Fruit fly (Drosophila melanogaster) whole organism, adult: ENCODE data around the gene mtg.
A peak's percentile ranks its signal among the peaks of the same experiment; 100 is the strongest.

Experiments used
- CG11617 ChIP-seq: fragments of 200-800 bp; sonication (Bioruptor generic); optimal IDR thresholded peaks from 2 replicates; lab custom pipeline; 2017; ENCODE audit warnings: mild to moderate bottlenecking, missing biosample characterization, missing genetic modification reagents, missing genetic modification characterization
- CG12768 ChIP-seq: fragments of 200-800 bp; sonication (Bioruptor generic); optimal IDR thresholded peaks from 2 replicates; lab custom pipeline; 2017; ENCODE audit warnings: missing biosample characterization, missing genetic modification characterization, mild to moderate bottlenecking, moderate library complexity, missing genetic modification reagents
- CG14711 ChIP-seq: fragments of 200-800 bp; sonication (Bioruptor generic); optimal IDR thresholded peaks from 2 replicates; lab custom pipeline; 2018; ENCODE audit warnings: missing biosample characterization, mild to moderate bottlenecking, missing genetic modification characterization, moderate library complexity
- CG1620 ChIP-seq: fragments of 200-800 bp; sonication (Bioruptor generic); optimal IDR thresholded peaks from 2 replicates; lab custom pipeline; 2016; ENCODE audit warnings: missing biosample characterization, missing genetic modification characterization
- CG33017 ChIP-seq: fragments of 200-800 bp; sonication (Bioruptor generic); optimal IDR thresholded peaks from 2 replicates; lab custom pipeline; 2018; ENCODE audit warnings: missing biosample characterization, mild to moderate bottlenecking, missing genetic modification characterization, moderate library complexity
- CG5204 ChIP-seq: fragments of 200-800 bp; sonication (Bioruptor generic); optimal IDR thresholded peaks from 2 replicates; lab custom pipeline; 2016; ENCODE audit warnings: missing biosample characterization, missing genetic modification characterization
- CG7045 ChIP-seq: fragments of 200-800 bp; sonication (Bioruptor generic); optimal IDR thresholded peaks from 2 replicates; lab custom pipeline; 2017; ENCODE audit warnings: missing biosample characterization, mild to moderate bottlenecking, missing genetic modification characterization
- CG7101 ChIP-seq: fragments of 200-800 bp; sonication (Bioruptor generic); optimal IDR thresholded peaks from 2 replicates; lab custom pipeline; 2018; ENCODE audit warnings: missing biosample characterization, mild to moderate bottlenecking, missing genetic modification characterization, moderate library complexity
- Clk ChIP-seq: fragments of 200-800 bp; sonication (Bioruptor generic); optimal IDR thresholded peaks from 2 replicates; lab custom pipeline; 2017; ENCODE audit warnings: missing biosample characterization, missing genetic modification characterization
- Crg-1 ChIP-seq: fragments of 200-800 bp; sonication (Bioruptor generic); optimal IDR thresholded peaks from 2 replicates; lab custom pipeline; 2016; ENCODE audit warnings: missing biosample characterization, missing genetic modification characterization
- Hr96 ChIP-seq: fragments of 200-800 bp; sonication (Bioruptor generic); optimal IDR thresholded peaks from 2 replicates; lab custom pipeline; 2016; ENCODE audit warnings: missing biosample characterization, missing genetic modification characterization
- Mnt ChIP-seq: fragments of 200-800 bp; sonication (Bioruptor generic); optimal IDR thresholded peaks from 2 replicates; lab custom pipeline; 2016; ENCODE audit warnings: missing biosample characterization, mild to moderate bottlenecking, missing genetic modification characterization
- bab1 ChIP-seq: fragments of 200-800 bp; sonication (Bioruptor generic); optimal IDR thresholded peaks from 3 replicates; lab custom pipeline; 2019; ENCODE audit warnings: missing biosample characterization, mild to moderate bottlenecking, missing genetic modification characterization, moderate library complexity
- cic ChIP-seq: fragments of 200-800 bp; sonication (Bioruptor generic); optimal IDR thresholded peaks from 2 replicates; lab custom pipeline; 2017; ENCODE audit warnings: missing biosample characterization, mild to moderate bottlenecking, missing genetic modification characterization, moderate library complexity
- cnc ChIP-seq, 2 experiments: fragments of >200 bp; optimal IDR thresholded peaks; 2 replicates each; lab custom pipeline; 2017
- kay ChIP-seq: fragments of 200-800 bp; sonication (Bioruptor generic); peaks from one replicate; lab custom pipeline; 2016; ENCODE audit warnings: missing biosample characterization, missing genetic modification characterization, borderline replicate concordance
- ovo ChIP-seq: fragments of 200-800 bp; sonication (Bioruptor generic); optimal IDR thresholded peaks from 2 replicates; lab custom pipeline; 2016; ENCODE audit warnings: missing biosample characterization, missing genetic modification characterization
- pad ChIP-seq: fragments of 200-800 bp; sonication (Bioruptor generic); optimal IDR thresholded peaks from 3 replicates; lab custom pipeline; 2017; ENCODE audit warnings: missing biosample characterization, missing genetic modification characterization, mild to moderate bottlenecking, moderate library complexity, missing genetic modification reagents
- tj ChIP-seq: fragments of 200-800 bp; sonication (Bioruptor generic); optimal IDR thresholded peaks from 3 replicates; lab custom pipeline; 2017; ENCODE audit warnings: missing biosample characterization, mild to moderate bottlenecking, missing genetic modification characterization, moderate library complexity
- toe ChIP-seq: fragments of 200-800 bp; sonication (Bioruptor generic); optimal IDR thresholded peaks from 2 replicates; lab custom pipeline; 2016; ENCODE audit warnings: missing biosample characterization, missing genetic modification characterization

Gene mtg

DNA sequence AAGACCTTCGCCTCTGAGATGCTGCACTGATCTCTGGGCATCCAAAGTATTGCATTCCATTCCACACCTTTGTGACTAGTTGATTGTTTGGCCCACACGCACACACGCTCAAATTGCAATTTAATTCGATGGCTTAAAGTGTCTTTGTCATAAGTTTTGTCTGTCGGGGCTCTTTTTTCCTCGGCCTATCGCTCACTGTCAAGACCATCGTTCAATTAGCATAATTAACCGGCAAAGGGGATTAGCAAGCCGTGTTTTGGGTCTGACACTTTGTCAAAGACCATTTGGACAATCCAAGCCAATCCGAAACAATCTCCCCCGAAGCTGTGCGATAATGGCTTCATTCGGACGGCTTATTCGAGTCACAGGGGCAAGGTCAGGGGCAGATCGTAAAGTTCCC, 4.0 kb downstream of the mtg start:
- TF ChIP-seq CG1620 (GFP tag; lab: Kevin White, UChicago) (no peak), Crg-1 (GFP tag; lab: Kevin White, UChicago) (no peak)

DNA sequence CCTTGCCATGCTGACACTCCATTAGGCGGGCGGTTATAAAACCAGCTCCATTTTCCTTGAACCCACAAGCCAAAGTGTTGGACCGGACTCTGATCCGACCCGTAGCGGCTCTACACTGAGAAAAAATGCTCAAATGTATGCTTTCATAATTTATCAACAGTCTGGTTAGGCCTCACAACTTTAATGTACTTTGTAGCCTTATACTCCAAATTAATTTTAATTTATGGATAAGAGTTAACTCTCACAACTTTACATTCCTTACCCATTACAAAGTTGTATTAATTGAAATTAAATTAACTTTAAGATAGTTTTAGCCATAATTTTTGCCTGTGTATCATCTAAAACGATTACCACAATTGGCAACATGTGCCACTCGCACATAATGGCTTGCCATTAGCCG, 5.7 kb downstream of the mtg start:
- no peak for TF ChIP-seq CG7045 (GFP tag; lab: Kevin White, UChicago)
- TF ChIP-seq CG14711 (tag; lab: Kevin White, UChicago) = no peak
- no peak for TF ChIP-seq cnc (optimal IDR thresholded peaks at IDR 0.05; lab: Kevin White, UChicago)
- TF ChIP-seq Hr96 (GFP tag; lab: Kevin White, UChicago) = no peak
- no peak for TF ChIP-seq cic (GFP tag; lab: Kevin White, UChicago)
- TF ChIP-seq CG12768 = no peak
- TF ChIP-seq pad (GFP tag; lab: Kevin White, UChicago) = no peak
- TF ChIP-seq CG7101 (tag; lab: Kevin White, UChicago) = no peak
- TF ChIP-seq toe = no peak
- no peak for TF ChIP-seq bab1 (GFP tag; lab: Kevin White, UChicago)
- no peak for TF ChIP-seq Clk (GFP tag; lab: Kevin White, UChicago)

- no peak for TF ChIP-seq Clk (GFP tag; lab: Kevin White, UChicago)
- TF ChIP-seq kay (GFP tag; lab: Kevin White, UChicago) = peak; percentile 92
- TF ChIP-seq CG33017 (tag; lab: Kevin White, UChicago) = peak; percentile 4
- TF ChIP-seq ovo = peak; percentile 8
Observed at dm6 chr3R:8261634-8262033, 11.3 kb downstream of the mtg start.

DNA sequence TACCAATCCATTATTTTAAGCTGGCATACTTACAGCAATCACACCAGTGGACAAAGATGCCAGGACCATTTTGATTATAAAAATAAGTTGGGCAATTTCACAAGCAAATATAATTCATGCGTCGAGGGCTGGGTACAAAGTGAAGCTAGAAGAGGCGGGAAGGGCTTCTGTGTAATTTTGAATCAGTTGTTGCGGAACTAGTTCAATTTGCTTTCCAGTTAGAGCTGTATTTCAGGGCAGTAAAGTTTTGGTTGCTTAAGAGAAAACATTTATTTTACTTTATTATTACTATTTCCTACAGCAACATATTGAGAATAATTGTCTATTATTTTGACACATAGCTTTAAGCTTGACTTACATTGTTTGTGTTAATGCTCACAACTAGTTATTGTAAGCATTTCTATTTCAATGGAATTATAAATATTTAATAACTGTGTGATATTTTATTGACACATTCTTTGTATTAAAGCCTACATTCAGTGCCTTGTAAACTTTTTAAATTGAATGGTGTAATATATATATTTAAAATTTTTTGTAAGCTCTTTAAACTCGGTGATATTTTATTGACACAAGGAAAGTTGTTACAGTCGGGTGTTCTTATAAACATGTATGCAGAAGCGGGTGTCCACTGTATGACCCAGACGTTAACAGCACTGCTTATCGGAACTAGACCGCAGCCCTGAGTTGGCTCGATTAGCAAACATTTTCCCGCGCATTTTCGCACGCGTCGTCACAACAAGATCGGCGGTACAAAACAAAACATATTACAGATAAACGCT, 14.2 kb downstream of the mtg start, which contains the start of the genes RPA1 and Mcm2:
Gene RPA1, minus strand, starts transcription at position 150 of the 779 bp plus-strand sequence.
Gene Mcm2, plus strand, starts transcription at position 669 of the 779 bp plus-strand sequence.
- TF ChIP-seq CG5204 (GFP tag; lab: Kevin White, UChicago) (peak; percentile 69), ovo (peak; percentile 64), CG7101 (tag; lab: Kevin White, UChicago) (peak; percentile 77), Hr96 (GFP tag; lab: Kevin White, UChicago) (peak; percentile 47), Clk (GFP tag; lab: Kevin White, UChicago) (no peak), CG1620 (GFP tag; lab: Kevin White, UChicago) (peak; percentile 68), tj (GFP tag; lab: Kevin White, UChicago) (peak; percentile 53), CG12768 (peak; percentile 86), cic (GFP tag; lab: Kevin White, UChicago) (no peak), CG7045 (GFP tag; lab: Kevin White, UChicago) (peak; percentile 70), cnc (optimal IDR thresholded peaks at IDR 0.05; lab: Kevin White, UChicago) (no peak), kay (GFP tag; lab: Kevin White, UChicago) (no peak), Crg-1 (GFP tag; lab: Kevin White, UChicago) (peak; percentile 44), CG14711 (tag; lab: Kevin White, UChicago) (peak; percentile 66), toe (peak; percentile 79), CG11617 (GFP tag; lab: Kevin White, UChicago) (peak; percentile 84), pad (GFP tag; lab: Kevin White, UChicago) (peak; percentile 68), CG33017 (tag; lab: Kevin White, UChicago) (peak; percentile 73), Mnt (GFP tag; lab: Kevin White, UChicago) (peak; percentile 63), bab1 (GFP tag; lab: Kevin White, UChicago) (peak; percentile 51)

DNA sequence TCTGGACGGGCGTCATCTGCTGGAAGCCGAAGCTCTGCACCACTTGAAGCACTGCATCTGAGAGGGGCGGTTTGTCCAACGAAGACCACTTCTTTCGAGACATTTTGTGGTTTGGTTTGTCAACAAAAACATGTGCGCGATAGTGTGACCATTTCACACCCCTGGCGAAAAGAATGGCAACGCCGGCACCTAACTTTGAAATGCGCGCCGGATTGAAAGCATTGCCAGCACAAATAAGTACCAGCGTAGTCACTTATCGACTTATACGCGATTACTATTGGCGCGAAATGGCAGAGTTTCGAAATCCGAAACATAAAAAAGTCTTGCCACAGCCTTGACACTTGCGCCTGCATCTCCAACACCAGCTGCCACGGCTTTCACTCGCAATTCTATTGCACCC, 19.4 kb downstream of the mtg start, which contains the start of gene CG9630:
Gene CG9630, minus strand, starts transcription at position 157 of the 400 bp plus-strand sequence.
- no peak for TF ChIP-seq CG12768
- TF ChIP-seq Mnt (GFP tag; lab: Kevin White, UChicago) = peak; percentile 100
- TF ChIP-seq Clk (GFP tag; lab: Kevin White, UChicago) = no peak
- TF ChIP-seq bab1 (GFP tag; lab: Kevin White, UChicago) = peak; percentile 56
- TF ChIP-seq tj (GFP tag; lab: Kevin White, UChicago) = no peak
- no peak for TF ChIP-seq CG5204 (GFP tag; lab: Kevin White, UChicago)
- no peak for TF ChIP-seq cnc (optimal IDR thresholded peaks at IDR 0.05; lab: Kevin White, UChicago)
- peak; percentile 4 for TF ChIP-seq CG7101 (tag; lab: Kevin White, UChicago)
- no peak for TF ChIP-seq CG7045 (GFP tag; lab: Kevin White, UChicago)
- TF ChIP-seq ovo = no peak

dm6 chr3R:8272573-8273165, 22.4 kb downstream of the mtg start:
- TF ChIP-seq CG5204 (GFP tag; lab: Kevin White, UChicago) (no peak), kay (GFP tag; lab: Kevin White, UChicago) (no peak), Mnt (GFP tag; lab: Kevin White, UChicago) (no peak), CG1620 (GFP tag; lab: Kevin White, UChicago) (no peak), ovo (no peak), Hr96 (GFP tag; lab: Kevin White, UChicago) (no peak)
